Fruit fly (Drosophila melanogaster) whole organism, embryonic: ENCODE data around the gene CG42237.

Source experiments
- CG1233 ChIP-seq: fragments of 200-800 bp; sonication (Bioruptor generic); optimal IDR thresholded peaks from 4 replicates; lab custom pipeline; 2018; ENCODE audit warnings: missing biosample characterization, mild to moderate bottlenecking, missing genetic modification characterization
- CG3065 ChIP-seq: fragments of 200-800 bp; sonication (Bioruptor generic); optimal IDR thresholded peaks from 2 replicates; lab custom pipeline; 2016; ENCODE audit warnings: missing biosample characterization, missing genetic modification characterization
- CG9876 ChIP-seq: fragments of 200-800 bp; sonication (Bioruptor generic); optimal IDR thresholded peaks from 2 replicates; lab custom pipeline; 2016; ENCODE audit warnings: missing biosample characterization, missing genetic modification characterization
- E2f2 ChIP-seq: fragments of 200-800 bp; sonication (Bioruptor generic); IDR thresholded peaks from 2 replicates; pipeline ENCODE4 v1.3.6; 2022; ENCODE audit warnings: missing biosample characterization, missing genetic modification characterization
- cas ChIP-seq: fragments of 200-800 bp; sonication (Bioruptor generic); IDR thresholded peaks from 2 replicates; pipeline ENCODE4 v1.3.6; 2022; ENCODE audit warnings: missing biosample characterization, missing genetic modification characterization
- knrl ChIP-seq: fragments of 200-800 bp; sonication (Bioruptor generic); IDR thresholded peaks from 3 replicates; pipeline ENCODE4 v1.3.6; 2022; ENCODE audit warnings: missing biosample characterization, missing genetic modification characterization; ENCODE audit not compliant: partially characterized antibody
- nom ChIP-seq: fragments of 200-800 bp; sonication (Bioruptor generic); optimal IDR thresholded peaks from 2 replicates; lab custom pipeline; 2017; ENCODE audit warnings: missing biosample characterization, missing genetic modification characterization, mild to moderate bottlenecking, moderate library complexity, missing genetic modification reagents

- TF ChIP-seq E2f2: no peak
- no peak for TF ChIP-seq CG3065 (GFP tag; lab: Kevin White, UChicago)
- no peak for TF ChIP-seq cas (GFP tag; lab: Robert Waterston, UW)
- peak; percentile 76 for TF ChIP-seq nom
- TF ChIP-seq knrl (GFP tag; lab: Robert Waterston, UW): no peak
- TF ChIP-seq CG1233: no peak
- no peak for TF ChIP-seq CG9876 (GFP tag; lab: Kevin White, UChicago)
Observed at dm6 chrX:13111832-13112231, 3.1 kb upstream of the CG42237 start.
